Worm (Caenorhabditis elegans) whole organism, mixed stage, embryonic: ENCODE data around the gene K07H8.9.

Experiments
- nhr-12 ChIP-seq: fragments of 150-350 bp; optimal IDR thresholded peaks from 2 replicates; lab custom pipeline; 2014; ENCODE audit warnings: missing biosample characterization, missing genetic modification characterization
- snpc-4 ChIP-seq: fragments of 150-350 bp; optimal IDR thresholded peaks from 2 replicates; lab custom pipeline; 2014; ENCODE audit warnings: missing biosample characterization, missing genetic modification characterization

- no peak for TF ChIP-seq nhr-12 (tag; lab: Kevin White, UChicago)
- TF ChIP-seq snpc-4 (tag; lab: Kevin White, UChicago) = no peak
Measured at ce11 chrIV:8291232-8291631, 5.0 kb upstream of the K07H8.9 start, which contains the start of gene K07H8.2.
